Fruit fly (Drosophila melanogaster) whole organism, embryonic: ENCODE results near the gene RhoGAP93B.

Experiments
- Adf1 ChIP-seq: fragments of 200-800 bp; sonication (Bioruptor generic); IDR thresholded peaks from 2 replicates; pipeline ENCODE4 v1.3.6; 2022; ENCODE audit warnings: missing biosample characterization, missing genetic modification characterization
- CG10654 ChIP-seq: fragments of 200-800 bp; sonication (Bioruptor generic); optimal IDR thresholded peaks from 2 replicates; lab custom pipeline; 2016; ENCODE audit warnings: missing biosample characterization, missing genetic modification characterization
- CG11696 ChIP-seq: fragments of 200-800 bp; sonication (Bioruptor generic); IDR thresholded peaks from 2 replicates; pipeline ENCODE4 v1.3.6; 2022; ENCODE audit warnings: missing biosample characterization, missing genetic modification characterization
- CG13123 ChIP-seq: fragments of 200-800 bp; sonication (Bioruptor generic); optimal IDR thresholded peaks from 2 replicates; lab custom pipeline; 2016; ENCODE audit warnings: missing biosample characterization, missing genetic modification characterization
- CG15514 ChIP-seq: fragments of 200-800 bp; sonication (Bioruptor generic); optimal IDR thresholded peaks from 3 replicates; lab custom pipeline; 2017; ENCODE audit warnings: missing biosample characterization, missing genetic modification characterization, mild to moderate bottlenecking, moderate library complexity, missing genetic modification reagents
- CG15601 ChIP-seq: fragments of 200-800 bp; sonication (Bioruptor generic); optimal IDR thresholded peaks from 3 replicates; lab custom pipeline; 2019; ENCODE audit warnings: missing biosample characterization, mild to moderate bottlenecking, missing genetic modification characterization, moderate library complexity
- CG17359 ChIP-seq: fragments of 200-800 bp; sonication (Bioruptor generic); optimal IDR thresholded peaks from 3 replicates; lab custom pipeline; 2018; ENCODE audit warnings: missing biosample characterization, mild to moderate bottlenecking, missing genetic modification characterization, moderate library complexity
- CG18262 ChIP-seq: fragments of 200-800 bp; optimal IDR thresholded peaks from 3 replicates; lab custom pipeline; 2019; ENCODE audit warnings: missing biosample characterization, mild to moderate bottlenecking, missing genetic modification characterization, moderate library complexity
- CG2712 ChIP-seq: fragments of 200-800 bp; optimal IDR thresholded peaks from 3 replicates; lab custom pipeline; 2019; ENCODE audit warnings: missing biosample characterization, mild to moderate bottlenecking, missing genetic modification characterization, moderate library complexity
- CG31365 ChIP-seq: fragments of 200-800 bp; sonication (Bioruptor generic); optimal IDR thresholded peaks from 2 replicates; lab custom pipeline; 2018; ENCODE audit warnings: missing biosample characterization, mild to moderate bottlenecking, missing genetic modification characterization
- CG3163 ChIP-seq: fragments of 200-800 bp; sonication (Bioruptor generic); optimal IDR thresholded peaks from 3 replicates; lab custom pipeline; 2016; ENCODE audit warnings: missing biosample characterization, missing genetic modification characterization
- CG4730 ChIP-seq: fragments of 200-800 bp; sonication (Bioruptor generic); IDR thresholded peaks from 2 replicates; pipeline ENCODE4 v1.3.6; 2022; ENCODE audit warnings: missing biosample characterization, missing genetic modification characterization
- CG7963 ChIP-seq: fragments of 200-800 bp; sonication (Bioruptor generic); IDR thresholded peaks from 3 replicates; pipeline ENCODE4 v1.3.6; 2022; ENCODE audit warnings: missing biosample characterization, missing genetic modification characterization; ENCODE audit not compliant: partially characterized antibody
- CG8388 ChIP-seq: fragments of 200-800 bp; sonication (Bioruptor generic); optimal IDR thresholded peaks from 2 replicates; lab custom pipeline; 2019; ENCODE audit warnings: missing biosample characterization, mild to moderate bottlenecking, missing genetic modification characterization, moderate library complexity
- CG9876 ChIP-seq: fragments of 200-800 bp; sonication (Bioruptor generic); optimal IDR thresholded peaks from 2 replicates; lab custom pipeline; 2016; ENCODE audit warnings: missing biosample characterization, missing genetic modification characterization
- Dek ChIP-seq: fragments of 200-800 bp; sonication (Bioruptor generic); optimal IDR thresholded peaks from 3 replicates; lab custom pipeline; 2019; ENCODE audit warnings: missing biosample characterization, mild to moderate bottlenecking, missing genetic modification characterization, moderate library complexity
- Dp ChIP-seq: fragments of 200-800 bp; sonication (Bioruptor generic); optimal IDR thresholded peaks from 2 replicates; lab custom pipeline; 2018; ENCODE audit warnings: missing biosample characterization, mild to moderate bottlenecking, missing genetic modification characterization, moderate library complexity
- Drgx ChIP-seq: fragments of 200-800 bp; sonication (Bioruptor generic); IDR thresholded peaks from 2 replicates; pipeline ENCODE4 v1.3.6; 2022; ENCODE audit warnings: missing biosample characterization, missing genetic modification characterization
- E2f2 ChIP-seq: fragments of 200-800 bp; sonication (Bioruptor generic); IDR thresholded peaks from 2 replicates; pipeline ENCODE4 v1.3.6; 2022; ENCODE audit warnings: missing biosample characterization, missing genetic modification characterization
- ERR ChIP-seq: fragments of 200-800 bp; sonication (Bioruptor generic); optimal IDR thresholded peaks from 2 replicates; lab custom pipeline; 2016; ENCODE audit warnings: missing biosample characterization, missing genetic modification characterization
- Fer2 ChIP-seq: fragments of 200-800 bp; sonication (Bioruptor generic); optimal IDR thresholded peaks from 2 replicates; lab custom pipeline; 2018; ENCODE audit warnings: missing biosample characterization, mild to moderate bottlenecking, missing genetic modification characterization, moderate library complexity
- H2.0 ChIP-seq: fragments of 200-800 bp; sonication (Bioruptor generic); IDR thresholded peaks from 2 replicates; pipeline ENCODE4 v1.3.6; 2022; ENCODE audit warnings: missing biosample characterization, missing genetic modification characterization
- Hmx ChIP-seq: fragments of 200-800 bp; sonication (Bioruptor generic); optimal IDR thresholded peaks from 2 replicates; lab custom pipeline; 2016; ENCODE audit warnings: missing biosample characterization, missing genetic modification characterization
- Max ChIP-seq: fragments of 200-800 bp; sonication (Bioruptor generic); optimal IDR thresholded peaks from 2 replicates; lab custom pipeline; 2016; ENCODE audit warnings: missing biosample characterization, mild to moderate bottlenecking, missing genetic modification characterization
- Mrtf ChIP-seq: fragments of 200-800 bp; sonication (Bioruptor generic); IDR thresholded peaks from 3 replicates; pipeline ENCODE4 v1.3.6; 2022; ENCODE audit warnings: missing biosample characterization, missing genetic modification characterization
- NC2β ChIP-seq: fragments of 200-800 bp; sonication (Bioruptor generic); optimal IDR thresholded peaks from 2 replicates; lab custom pipeline; 2016; ENCODE audit warnings: missing biosample characterization, missing genetic modification characterization
- Poxn ChIP-seq: fragments of 200-800 bp; sonication (Bioruptor generic); IDR thresholded peaks from 2 replicates; pipeline ENCODE4 v1.3.6; 2022; ENCODE audit warnings: missing biosample characterization, missing genetic modification characterization
- Ravus ChIP-seq: fragments of 200-800 bp; sonication (Bioruptor generic); IDR thresholded peaks from 2 replicates; pipeline ENCODE4 v1.3.6; 2022; ENCODE audit warnings: missing biosample characterization, missing genetic modification characterization
- Sry-δ ChIP-seq: fragments of 200-800 bp; sonication (Bioruptor generic); optimal IDR thresholded peaks from 2 replicates; lab custom pipeline; 2016; ENCODE audit warnings: missing biosample characterization, missing genetic modification characterization
- Tbp ChIP-seq: fragments of >200 bp; optimal IDR thresholded peaks from 2 replicates; lab custom pipeline; 2018; ENCODE audit warnings: missing biosample characterization, missing genetic modification characterization
- ac ChIP-seq: fragments of 200-800 bp; sonication (Bioruptor generic); optimal IDR thresholded peaks from 3 replicates; lab custom pipeline; 2017; ENCODE audit warnings: missing biosample characterization, mild to moderate bottlenecking, missing genetic modification characterization
- bsh ChIP-seq, 2 experiments: fragments of 200-800 bp; sonication (Bioruptor generic); optimal IDR thresholded peaks; 2 replicates each; lab custom pipeline; 2017 to 2018; ENCODE audit warnings: mild to moderate bottlenecking in 2 of 2, missing biosample characterization in 2 of 2, missing genetic modification characterization in 2 of 2, moderate library complexity in 1 of 2
- chinmo ChIP-seq: fragments of 200-800 bp; sonication (Bioruptor generic); IDR thresholded peaks from 4 replicates; pipeline ENCODE4 v1.3.6; 2022; ENCODE audit warnings: missing biosample characterization, missing genetic modification characterization; ENCODE audit not compliant: partially characterized antibody
- chm ChIP-seq: fragments of 200-800 bp; sonication (Bioruptor generic); IDR thresholded peaks from 2 replicates; pipeline ENCODE4 v1.3.6; 2022; ENCODE audit warnings: missing biosample characterization, missing genetic modification characterization
- esg ChIP-seq: fragments of 200-800 bp; sonication (Bioruptor generic); conservative IDR thresholded peaks from 2 replicates; pipeline ENCODE4 v1.3.6; 2022; ENCODE audit warnings: missing biosample characterization, missing genetic modification characterization
- fd64A ChIP-seq: fragments of 200-800 bp; sonication (Bioruptor generic); optimal IDR thresholded peaks from 3 replicates; lab custom pipeline; 2018; ENCODE audit warnings: missing biosample characterization, mild to moderate bottlenecking, missing genetic modification characterization
- fu2 ChIP-seq: fragments of 200-800 bp; sonication (Bioruptor generic); optimal IDR thresholded peaks from 2 replicates; lab custom pipeline; 2016; ENCODE audit warnings: missing biosample characterization, missing genetic modification characterization
- gcm2 ChIP-seq: fragments of 200-800 bp; sonication (Bioruptor generic); optimal IDR thresholded peaks from 2 replicates; lab custom pipeline; 2016; ENCODE audit warnings: missing biosample characterization, missing genetic modification characterization
- gem ChIP-seq: fragments of 200-800 bp; sonication (Bioruptor generic); optimal IDR thresholded peaks from 2 replicates; lab custom pipeline; 2019; ENCODE audit warnings: missing biosample characterization, mild to moderate bottlenecking, missing genetic modification characterization, moderate library complexity
- gsb ChIP-seq: fragments of 200-800 bp; sonication (Bioruptor generic); IDR thresholded peaks from 2 replicates; pipeline ENCODE4 v1.3.6; 2022; ENCODE audit warnings: missing biosample characterization, missing genetic modification characterization
- jing ChIP-seq: fragments of 200-800 bp; sonication (Bioruptor generic); optimal IDR thresholded peaks from 2 replicates; lab custom pipeline; 2018; ENCODE audit warnings: missing biosample characterization, mild to moderate bottlenecking, missing genetic modification characterization
- jumu ChIP-seq: fragments of 200-800 bp; sonication (Bioruptor generic); optimal IDR thresholded peaks from 3 replicates; lab custom pipeline; 2016; ENCODE audit warnings: missing biosample characterization, missing genetic modification characterization
- kay ChIP-seq: fragments of 200-800 bp; sonication (Bioruptor generic); optimal IDR thresholded peaks from 2 replicates; lab custom pipeline; 2016; ENCODE audit warnings: missing biosample characterization, missing genetic modification characterization
- klu ChIP-seq: fragments of 200-800 bp; sonication (Bioruptor generic); IDR thresholded peaks from 2 replicates; pipeline ENCODE4 v1.3.6; 2022; ENCODE audit warnings: missing biosample characterization, missing genetic modification characterization
- nerfin-1 ChIP-seq: fragments of 200-800 bp; sonication (Bioruptor generic); optimal IDR thresholded peaks from 3 replicates; lab custom pipeline; 2019; ENCODE audit warnings: missing biosample characterization, mild to moderate bottlenecking, missing genetic modification characterization, moderate library complexity
- oc ChIP-seq: fragments of 200-800 bp; sonication (Bioruptor generic); optimal IDR thresholded peaks from 2 replicates; lab custom pipeline; 2018; ENCODE audit warnings: missing biosample characterization, mild to moderate bottlenecking, missing genetic modification characterization, moderate library complexity
- sima ChIP-seq: fragments of 200-800 bp; sonication (Bioruptor generic); optimal IDR thresholded peaks from 2 replicates; lab custom pipeline; 2016; ENCODE audit warnings: missing biosample characterization, missing genetic modification characterization
- sr ChIP-seq: fragments of 200-800 bp; sonication (Bioruptor generic); IDR thresholded peaks from 3 replicates; pipeline ENCODE4 v1.3.6; 2022; ENCODE audit warnings: missing biosample characterization, missing genetic modification characterization
- wek ChIP-seq: fragments of 200-800 bp; sonication (Bioruptor generic); optimal IDR thresholded peaks from 3 replicates; lab custom pipeline; 2018; ENCODE audit warnings: missing biosample characterization, mild to moderate bottlenecking, missing genetic modification characterization, moderate library complexity
- yki ChIP-seq: fragments of >200 bp; optimal IDR thresholded peaks from 3 replicates; lab custom pipeline; 2018

The RhoGAP93B gene

dm6 chr3R:21112742-21113465 is 15.3 kb upstream of the RhoGAP93B start (continued):
- TF ChIP-seq ac = peak; percentile 75
- peak; percentile 59 for TF ChIP-seq CG10654 (GFP tag; lab: Kevin White, UChicago)
- TF ChIP-seq CG11696 (GFP tag; lab: Robert Waterston, UW) = peak; percentile 56
- peak; percentile 85 for TF ChIP-seq CG4730 (GFP tag; lab: Robert Waterston, UW)
- peak; percentile 24 to 91 for TF ChIP-seq bsh (GFP tag; optimal IDR thresholded peaks at IDR 0.05; lab: Kevin White, UChicago)
- peak; percentile 89 for TF ChIP-seq NC2β (GFP tag; lab: Kevin White, UChicago)
- peak; percentile 88 for TF ChIP-seq fd64A (GFP tag; lab: Kevin White, UChicago)
- peak; percentile 51 for TF ChIP-seq Max (GFP tag; lab: Kevin White, UChicago)
- no peak for TF ChIP-seq chinmo (GFP tag; lab: Robert Waterston, UW)
- no peak for TF ChIP-seq Poxn (GFP tag; lab: Robert Waterston, UW)
- TF ChIP-seq H2.0 (GFP tag; lab: Robert Waterston, UW) = peak; percentile 83
- TF ChIP-seq chm (GFP tag; lab: Robert Waterston, UW) = peak; percentile 89
- peak; percentile 73 for TF ChIP-seq Ravus (GFP tag; lab: Robert Waterston, UW)
- peak; percentile 91 for TF ChIP-seq oc (tag; lab: Kevin White, UChicago)
- TF ChIP-seq Dek = peak; percentile 86
- peak; percentile 81 for TF ChIP-seq CG3163
- peak; percentile 81 for TF ChIP-seq CG31365 (tag; lab: Kevin White, UChicago)
- peak; percentile 89 for TF ChIP-seq CG17359 (tag; lab: Kevin White, UChicago)
- peak; percentile 81 for TF ChIP-seq jing (GFP tag; lab: Kevin White, UChicago)
- TF ChIP-seq Tbp (GFP tag; lab: Kevin White, UChicago) = no peak
- peak; percentile 76 for TF ChIP-seq gsb (GFP tag; lab: Robert Waterston, UW)
- peak; percentile 59 for TF ChIP-seq Hmx (GFP tag; lab: Kevin White, UChicago)
- TF ChIP-seq kay (GFP tag; lab: Kevin White, UChicago) = peak; percentile 82
- peak; percentile 80 for TF ChIP-seq CG13123 (GFP tag; lab: Kevin White, UChicago)
- peak; percentile 7 for TF ChIP-seq Fer2
- TF ChIP-seq CG7963 (GFP tag; lab: Robert Waterston, UW) = no peak
- TF ChIP-seq Mrtf (GFP tag; lab: Robert Waterston, UW) = peak; percentile 82
- peak; percentile 63 for TF ChIP-seq E2f2
- peak; percentile 67 for TF ChIP-seq klu (GFP tag; lab: Robert Waterston, UW)
- peak; percentile 60 for TF ChIP-seq CG15514 (GFP tag; lab: Kevin White, UChicago)
- TF ChIP-seq sima (GFP tag; lab: Kevin White, UChicago) = peak; percentile 82
- peak; percentile 85 for TF ChIP-seq Drgx (GFP tag; lab: Robert Waterston, UW)
- peak; percentile 75 for TF ChIP-seq gcm2 (GFP tag; lab: Kevin White, UChicago)
- TF ChIP-seq ERR (GFP tag; lab: Kevin White, UChicago) = peak; percentile 77
- TF ChIP-seq gem (tag; lab: Kevin White, UChicago) = peak; percentile 94
- no peak for TF ChIP-seq Dp (GFP tag; lab: Kevin White, UChicago)
- no peak for TF ChIP-seq yki (lab: Kevin White, UChicago)
- TF ChIP-seq esg (GFP tag; lab: Robert Waterston, UW) = peak; percentile 84
- TF ChIP-seq fu2 (GFP tag; lab: Kevin White, UChicago) = peak; percentile 86
- peak; percentile 93 for TF ChIP-seq CG2712 (tag; lab: Kevin White, UChicago)
- peak; percentile 90 for TF ChIP-seq jumu (GFP tag; lab: Kevin White, UChicago)
- peak; percentile 86 for TF ChIP-seq wek (GFP tag; lab: Kevin White, UChicago)
- TF ChIP-seq Sry-δ = peak; percentile 59
- TF ChIP-seq sr (GFP tag; lab: Robert Waterston, UW) = peak; percentile 76; the same call in 2 of the 3 replicates
- peak; percentile 89 for TF ChIP-seq CG8388 (GFP tag; lab: Kevin White, UChicago)
- peak; percentile 82 for TF ChIP-seq CG9876 (GFP tag; lab: Kevin White, UChicago)
- TF ChIP-seq nerfin-1 (tag; lab: Kevin White, UChicago) = peak; percentile 80
- no peak; the same call in 1 of the 2 replicates for TF ChIP-seq Adf1 (GFP tag; lab: Robert Waterston, UW)
- TF ChIP-seq CG18262 (tag; lab: Kevin White, UChicago) = peak; percentile 89
- TF ChIP-seq CG15601 (tag; lab: Kevin White, UChicago) = peak; percentile 79
